Fruit fly (Drosophila melanogaster) whole organism, embryonic: ENCODE results near the gene CG12974.

Experiments used
- Ada2b ChIP-seq: fragments of 200-800 bp; sonication (Bioruptor generic); IDR thresholded peaks from 2 replicates; pipeline ENCODE4 v1.3.6; 2022; ENCODE audit warnings: missing biosample characterization, missing genetic modification characterization
- Asciz ChIP-seq: fragments of 200-800 bp; sonication (Bioruptor generic); optimal IDR thresholded peaks from 2 replicates; lab custom pipeline; 2017; ENCODE audit warnings: missing biosample characterization, mild to moderate bottlenecking, missing genetic modification characterization, missing genetic modification reagents
- B-H1 ChIP-seq: fragments of 200-800 bp; sonication (Bioruptor generic); IDR thresholded peaks from 3 replicates; pipeline ENCODE4 v1.3.6; 2022; ENCODE audit warnings: missing biosample characterization, missing genetic modification characterization
- CG10366 ChIP-seq: fragments of 200-800 bp; sonication (Bioruptor generic); IDR thresholded peaks from 2 replicates; pipeline ENCODE4 v1.3.6; 2022; ENCODE audit warnings: missing biosample characterization, missing genetic modification characterization
- CG10654 ChIP-seq: fragments of 200-800 bp; sonication (Bioruptor generic); optimal IDR thresholded peaks from 2 replicates; lab custom pipeline; 2016; ENCODE audit warnings: missing biosample characterization, missing genetic modification characterization
- CG11696 ChIP-seq: fragments of 200-800 bp; sonication (Bioruptor generic); IDR thresholded peaks from 2 replicates; pipeline ENCODE4 v1.3.6; 2022; ENCODE audit warnings: missing biosample characterization, missing genetic modification characterization
- CG12391 ChIP-seq: fragments of 200-800 bp; sonication (Bioruptor generic); optimal IDR thresholded peaks from 3 replicates; lab custom pipeline; 2018; ENCODE audit warnings: missing biosample characterization, mild to moderate bottlenecking, missing genetic modification characterization, moderate library complexity
- CG12659 ChIP-seq: fragments of 200-800 bp; sonication (Bioruptor generic); optimal IDR thresholded peaks from 3 replicates; lab custom pipeline; 2017; ENCODE audit warnings: mild to moderate bottlenecking, missing biosample characterization, missing genetic modification reagents, missing genetic modification characterization
- CG13287 ChIP-seq: fragments of 200-800 bp; sonication (Bioruptor generic); IDR thresholded peaks from 2 replicates; pipeline ENCODE4 v1.3.6; 2022; ENCODE audit warnings: missing biosample characterization, missing genetic modification characterization; ENCODE audit not compliant: partially characterized antibody
- CG14050 ChIP-seq: fragments of 200-800 bp; sonication (Bioruptor generic); IDR thresholded peaks from 3 replicates; pipeline ENCODE4 v1.3.6; 2022; ENCODE audit warnings: missing biosample characterization, missing genetic modification characterization
- CG14667 ChIP-seq: fragments of 200-800 bp; sonication (Bioruptor generic); IDR thresholded peaks from 2 replicates; pipeline ENCODE4 v1.3.6; 2022; ENCODE audit warnings: missing biosample characterization, missing genetic modification characterization
- CG17359 ChIP-seq: fragments of 200-800 bp; sonication (Bioruptor generic); optimal IDR thresholded peaks from 3 replicates; lab custom pipeline; 2018; ENCODE audit warnings: missing biosample characterization, mild to moderate bottlenecking, missing genetic modification characterization, moderate library complexity
- CG2116 ChIP-seq: fragments of 200-800 bp; sonication (Bioruptor generic); optimal IDR thresholded peaks from 3 replicates; lab custom pipeline; 2018; ENCODE audit warnings: missing biosample characterization, mild to moderate bottlenecking, missing genetic modification characterization
- CG2199 ChIP-seq: fragments of 200-800 bp; sonication (Bioruptor generic); IDR thresholded peaks from 3 replicates; pipeline ENCODE4 v1.3.6; 2022; ENCODE audit warnings: missing biosample characterization, missing genetic modification characterization
- CG3163 ChIP-seq: fragments of 200-800 bp; sonication (Bioruptor generic); optimal IDR thresholded peaks from 3 replicates; lab custom pipeline; 2016; ENCODE audit warnings: missing biosample characterization, missing genetic modification characterization
- CG3407 ChIP-seq: fragments of 200-800 bp; sonication (Bioruptor generic); optimal IDR thresholded peaks from 2 replicates; lab custom pipeline; 2018; ENCODE audit warnings: missing biosample characterization, mild to moderate bottlenecking, missing genetic modification characterization
- CG3838 ChIP-seq: fragments of 200-800 bp; sonication (Bioruptor generic); optimal IDR thresholded peaks from 3 replicates; lab custom pipeline; 2016; ENCODE audit warnings: missing biosample characterization, missing genetic modification characterization
- CG3847 ChIP-seq: fragments of 200-800 bp; sonication (Bioruptor generic); IDR thresholded peaks from 2 replicates; pipeline ENCODE4 v1.3.6; 2022; ENCODE audit warnings: missing biosample characterization, missing genetic modification characterization
- CG4424 ChIP-seq: fragments of 200-800 bp; sonication (Bioruptor generic); optimal IDR thresholded peaks from 3 replicates; lab custom pipeline; 2016; ENCODE audit warnings: missing biosample characterization, missing genetic modification characterization
- CG4854 ChIP-seq: fragments of 200-800 bp; sonication (Bioruptor generic); optimal IDR thresholded peaks from 2 replicates; lab custom pipeline; 2016; ENCODE audit warnings: missing biosample characterization, missing genetic modification characterization, inconsistent platforms
- CG6175 ChIP-seq: fragments of 200-800 bp; sonication (Bioruptor generic); IDR thresholded peaks from 3 replicates; pipeline ENCODE4 v1.3.6; 2022; ENCODE audit warnings: missing biosample characterization, missing genetic modification characterization
- CG6683 ChIP-seq: fragments of 200-800 bp; sonication (Bioruptor generic); optimal IDR thresholded peaks from 2 replicates; lab custom pipeline; 2017; ENCODE audit warnings: missing biosample characterization, mild to moderate bottlenecking, missing genetic modification characterization, missing genetic modification reagents
- CG7928 ChIP-seq: fragments of 200-800 bp; sonication (Bioruptor generic); optimal IDR thresholded peaks from 2 replicates; lab custom pipeline; 2017; ENCODE audit warnings: missing biosample characterization, mild to moderate bottlenecking, missing genetic modification characterization
- CG8281 ChIP-seq: fragments of 200-800 bp; sonication (Bioruptor generic); optimal IDR thresholded peaks from 2 replicates; lab custom pipeline; 2018; ENCODE audit warnings: missing biosample characterization, mild to moderate bottlenecking, missing genetic modification characterization, moderate library complexity
- CG8388 ChIP-seq: fragments of 200-800 bp; sonication (Bioruptor generic); optimal IDR thresholded peaks from 2 replicates; lab custom pipeline; 2019; ENCODE audit warnings: missing biosample characterization, mild to moderate bottlenecking, missing genetic modification characterization, moderate library complexity
- CG8944 ChIP-seq: fragments of 200-800 bp; sonication (Bioruptor generic); optimal IDR thresholded peaks from 3 replicates; lab custom pipeline; 2016; ENCODE audit warnings: missing biosample characterization, missing genetic modification characterization
- Dbx ChIP-seq: fragments of 200-800 bp; sonication (Bioruptor generic); IDR thresholded peaks from 3 replicates; pipeline ENCODE4 v1.3.6; 2022; ENCODE audit warnings: missing biosample characterization, missing genetic modification characterization
- Dip3 ChIP-seq: fragments of 200-800 bp; sonication (Bioruptor generic); optimal IDR thresholded peaks from 3 replicates; lab custom pipeline; 2016; ENCODE audit warnings: missing biosample characterization, missing genetic modification characterization
- Hey ChIP-seq: fragments of 200-800 bp; sonication (Bioruptor generic); optimal IDR thresholded peaks from 3 replicates; lab custom pipeline; 2018; ENCODE audit warnings: missing biosample characterization, mild to moderate bottlenecking, missing genetic modification characterization
- Hmx ChIP-seq: fragments of 200-800 bp; sonication (Bioruptor generic); optimal IDR thresholded peaks from 2 replicates; lab custom pipeline; 2016; ENCODE audit warnings: missing biosample characterization, missing genetic modification characterization
- Hr3 ChIP-seq: fragments of 200-800 bp; sonication (Bioruptor generic); optimal IDR thresholded peaks from 3 replicates; lab custom pipeline; 2016; ENCODE audit warnings: missing biosample characterization, missing genetic modification characterization
- Kr ChIP-seq: fragments of 200-800 bp; sonication (Bioruptor generic); optimal IDR thresholded peaks from 2 replicates; lab custom pipeline; 2017; ENCODE audit warnings: missing biosample characterization, mild to moderate bottlenecking, missing genetic modification characterization
- Lpt ChIP-seq: fragments of >200 bp; optimal IDR thresholded peaks from 2 replicates; lab custom pipeline; 2018; ENCODE audit warnings: missing biosample characterization, missing genetic modification characterization
- Nf-YB ChIP-seq: fragments of 200-800 bp; sonication (Bioruptor generic); optimal IDR thresholded peaks from 3 replicates; lab custom pipeline; 2019; ENCODE audit warnings: missing biosample characterization, mild to moderate bottlenecking, missing genetic modification characterization, moderate library complexity
- Oli ChIP-seq: fragments of 200-800 bp; sonication (Bioruptor generic); optimal IDR thresholded peaks from 2 replicates; lab custom pipeline; 2018; ENCODE audit warnings: missing biosample characterization, mild to moderate bottlenecking, missing genetic modification characterization, moderate library complexity
- Sry-β ChIP-seq: fragments of 200-800 bp; sonication (Bioruptor generic); optimal IDR thresholded peaks from 2 replicates; lab custom pipeline; 2018; ENCODE audit warnings: missing biosample characterization, mild to moderate bottlenecking, missing genetic modification characterization, moderate library complexity
- br ChIP-seq: fragments of >200 bp; optimal IDR thresholded peaks from 2 replicates; lab custom pipeline; 2017
- chn ChIP-seq: fragments of 200-800 bp; sonication (Bioruptor generic); optimal IDR thresholded peaks from 2 replicates; lab custom pipeline; 2016; ENCODE audit warnings: missing biosample characterization, missing genetic modification characterization
- croc ChIP-seq: fragments of 200-800 bp; sonication (Bioruptor generic); conservative IDR thresholded peaks from 3 replicates; pipeline ENCODE4 v1.3.6; 2022; ENCODE audit warnings: missing biosample characterization, missing genetic modification characterization
- jumu ChIP-seq: fragments of 200-800 bp; sonication (Bioruptor generic); optimal IDR thresholded peaks from 3 replicates; lab custom pipeline; 2016; ENCODE audit warnings: missing biosample characterization, missing genetic modification characterization
- klu ChIP-seq: fragments of 200-800 bp; sonication (Bioruptor generic); IDR thresholded peaks from 2 replicates; pipeline ENCODE4 v1.3.6; 2022; ENCODE audit warnings: missing biosample characterization, missing genetic modification characterization
- luna ChIP-seq: fragments of 200-800 bp; sonication (Bioruptor generic); optimal IDR thresholded peaks from 2 replicates; lab custom pipeline; 2016; ENCODE audit warnings: missing biosample characterization, missing genetic modification characterization
- mam ChIP-seq: fragments of 200-800 bp; sonication (Bioruptor generic); optimal IDR thresholded peaks from 3 replicates; lab custom pipeline; 2016; ENCODE audit warnings: missing biosample characterization, missing genetic modification characterization
- onecut ChIP-seq: fragments of 200-800 bp; sonication (Bioruptor generic); IDR thresholded peaks from 2 replicates; pipeline ENCODE4 v1.3.6; 2022; ENCODE audit warnings: missing biosample characterization, missing genetic modification characterization
- pfk ChIP-seq: fragments of 200-800 bp; sonication (Bioruptor generic); optimal IDR thresholded peaks from 2 replicates; lab custom pipeline; 2018; ENCODE audit warnings: missing biosample characterization, mild to moderate bottlenecking, missing genetic modification characterization, moderate library complexity
- pros ChIP-seq: fragments of 200-800 bp; sonication (Bioruptor generic); optimal IDR thresholded peaks from 3 replicates; lab custom pipeline; 2019; ENCODE audit warnings: missing biosample characterization, mild to moderate bottlenecking, missing genetic modification characterization, moderate library complexity
- schlank ChIP-seq: fragments of 200-800 bp; sonication (Bioruptor generic); optimal IDR thresholded peaks from 2 replicates; lab custom pipeline; 2018; ENCODE audit warnings: missing biosample characterization, mild to moderate bottlenecking, missing genetic modification characterization
- toy ChIP-seq: fragments of 200-800 bp; sonication (Bioruptor generic); IDR thresholded peaks from 2 replicates; pipeline ENCODE4 v1.3.6; 2022; ENCODE audit warnings: missing biosample characterization, missing genetic modification characterization
- tup ChIP-seq: fragments of 200-800 bp; sonication (Bioruptor generic); optimal IDR thresholded peaks from 2 replicates; lab custom pipeline; 2016; ENCODE audit warnings: missing biosample characterization, mild to moderate bottlenecking, missing genetic modification characterization, moderate library complexity
- tx ChIP-seq: fragments of 200-800 bp; sonication (Bioruptor generic); optimal IDR thresholded peaks from 2 replicates; lab custom pipeline; 2016; ENCODE audit warnings: missing biosample characterization, missing genetic modification characterization
- z ChIP-seq: fragments of 200-800 bp; sonication (Bioruptor generic); IDR thresholded peaks from 3 replicates; pipeline ENCODE4 v1.3.6; 2022; ENCODE audit warnings: missing biosample characterization, missing genetic modification characterization

CG12974 gene

dm6 chr3L:21253761-21254523 is 31.8 kb downstream of the CG12974 start (continued):
- TF ChIP-seq chn (GFP tag; lab: Kevin White, UChicago) (no peak), CG7928 (GFP tag; lab: Kevin White, UChicago) (no peak), Oli (peak; percentile 49), CG10654 (no peak), z (no peak), CG12391 (tag; lab: Kevin White, UChicago) (peak; percentile 48), Dip3 (GFP tag; lab: Kevin White, UChicago) (no peak), Hmx (GFP tag; lab: Kevin White, UChicago) (no peak), CG8944 (no peak), Kr (GFP tag; lab: Kevin White, UChicago) (no peak), Hey (tag; lab: Kevin White, UChicago) (no peak), Nf-YB (GFP tag; lab: Kevin White, UChicago) (no peak), pros (GFP tag; lab: Kevin White, UChicago) (no peak), br (lab: Kevin White, UChicago) (no peak), luna (GFP tag; lab: Kevin White, UChicago) (no peak), klu (GFP tag; lab: Robert Waterston, UW) (no peak), CG14667 (no peak), CG10366 (GFP tag; lab: Robert Waterston, UW) (peak; percentile 15; the same call in 1 of the 2 replicates), pfk (GFP tag; lab: Kevin White, UChicago) (no peak), toy (no peak), CG14050 (GFP tag; lab: Robert Waterston, UW) (no peak), CG13287 (no peak), Hr3 (GFP tag; lab: Kevin White, UChicago) (peak; percentile 11), Asciz (GFP tag; lab: Kevin White, UChicago) (peak; percentile 35), CG2116 (GFP tag; lab: Kevin White, UChicago) (no peak), B-H1 (no peak), onecut (GFP tag; lab: Robert Waterston, UW) (peak; percentile 31; the same call in 1 of the 2 replicates), schlank (tag; lab: Kevin White, UChicago) (no peak), Lpt (GFP tag; lab: Kevin White, UChicago) (no peak), CG6175 (GFP tag; lab: Robert Waterston, UW) (no peak), tx (GFP tag; lab: Kevin White, UChicago) (no peak), CG6683 (no peak), CG12659 (GFP tag; lab: Kevin White, UChicago) (no peak), Ada2b (0 out of 2 replicates have a peak, but pooled peaks have one; percentile 17), CG4424 (GFP tag; lab: Kevin White, UChicago) (peak; percentile 60), CG11696 (GFP tag; lab: Robert Waterston, UW) (no peak), CG3847 (GFP tag; lab: Robert Waterston, UW) (no peak), CG3163 (GFP tag; lab: Kevin White, UChicago) (no peak), CG17359 (tag; lab: Kevin White, UChicago) (peak; percentile 50), CG8388 (GFP tag; lab: Kevin White, UChicago) (peak; percentile 42), jumu (GFP tag; lab: Kevin White, UChicago) (no peak), CG2199 (no peak), CG4854 (GFP tag; lab: Kevin White, UChicago) (no peak), tup (no peak), mam (peak; percentile 8), CG3838 (GFP tag; lab: Kevin White, UChicago) (no peak), CG3407 (GFP tag; lab: Kevin White, UChicago) (no peak), Dbx (GFP tag; lab: Robert Waterston, UW) (no peak), Sry-β (GFP tag; lab: Kevin White, UChicago) (no peak), croc (GFP tag; lab: Robert Waterston, UW) (0 out of 3 replicates have a peak, but pooled peaks have one; percentile 31), CG8281 (tag; lab: Kevin White, UChicago) (no peak)
